Fruit fly (Drosophila melanogaster) S2 (cell line): Measurements from ENCODE around the gene CG33268.

Experiments used
- CG8478 ChIP-seq: fragments of >200 bp; optimal IDR thresholded peaks from 2 replicates; lab custom pipeline; 2018
- CTCF ChIP-seq, 2 experiments: fragments of >200 bp; optimal IDR thresholded peaks; 2 replicates each; lab custom pipeline; 2018

- TF ChIP-seq CG8478 (lab: Kevin White, UChicago) (no peak), CTCF (optimal IDR thresholded peaks at IDR 0.05; lab: Kevin White, UChicago) (no peak)
Observed at dm6 chr3L:11587720-11588580, 3.1 kb downstream of the CG33268 start, which contains the start of gene rt.
